Comparison of ENCODE assay signal across 2 worm cellular contexts in the genomic region with DNA sequence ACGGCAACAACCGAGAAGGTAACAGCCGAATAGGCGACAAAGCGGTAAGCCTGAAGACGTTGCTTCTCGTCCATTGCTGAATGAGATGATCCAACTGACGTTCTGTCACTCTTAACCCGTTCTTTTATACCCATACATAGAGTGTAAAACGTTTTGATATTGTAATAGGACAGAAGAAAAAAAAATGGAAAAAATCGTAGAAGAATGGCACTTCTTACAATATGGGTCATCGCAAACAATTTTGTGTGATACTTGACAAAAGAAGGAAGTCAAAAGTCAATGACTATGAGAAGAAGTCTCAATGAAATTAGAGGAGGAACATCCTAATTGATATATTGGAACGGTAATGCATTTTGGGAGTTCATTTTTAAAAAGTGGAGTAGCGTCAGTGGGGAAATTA.
TF ChIP-seq lines count a peak whose summit lies in the region.

A gene (minus strand): TSS at position 101 of the 400 bp plus-strand sequence.

TF ChIP-seq in whole organism, L3 larva, 47 proteins besides CTCF, POLR2A, EP300 and RAD21:
- TF ChIP-seq nhr-237 (tag; optimal IDR thresholded peaks at IDR 0.05; lab: Kevin White, UChicago) (no peak), nhr-25 (tag; optimal IDR thresholded peaks at IDR 0.05; lab: Kevin White, UChicago) (peak; percentile 4), nhr-43 (tag; optimal IDR thresholded peaks at IDR 0.05; lab: Kevin White, UChicago; ENCODE audit: poor library complexity, severe bottlenecking) (no peak)

TF ChIP-seq in whole organism, L4 larva, 104 proteins besides CTCF, POLR2A, EP300 and RAD21:
- TF ChIP-seq aha-1 (tag; lab: Kevin White, UChicago): peak; percentile 15
- no peak for TF ChIP-seq cey-2 (tag; optimal IDR thresholded peaks at IDR 0.05; lab: Kevin White, UChicago; ENCODE audit: borderline replicate concordance, insufficient read depth)
- no peak for TF ChIP-seq F44E2.7 (GFP tag; IDR thresholded peaks at IDR 0.05; lab: Robert Waterston, UW)
